Worm (Caenorhabditis elegans) whole organism, L2 larva: ENCODE data around the gene B0410.1.

ENCODE experiments used
- C34F6.9 ChIP-seq: fragments of 150-350 bp; optimal IDR thresholded peaks from 2 replicates; lab custom pipeline; 2014; ENCODE audit warnings: missing biosample characterization, missing genetic modification characterization
- F13H6.1 ChIP-seq: sonication (generic microtip); optimal IDR thresholded peaks from 2 replicates; lab custom pipeline; 2016; ENCODE audit warnings: missing genetic modification characterization, missing compliant biosample characterization
- R02D3.7 ChIP-seq: fragments of 150-350 bp; optimal IDR thresholded peaks from 2 replicates; lab custom pipeline; 2014; ENCODE audit warnings: missing biosample characterization, missing genetic modification characterization
- Y55F3AM.14 ChIP-seq: fragments of 200-800 bp; sonication (Bioruptor generic); optimal IDR thresholded peaks from 2 replicates; lab custom pipeline; 2018; ENCODE audit warnings: mild to moderate bottlenecking, missing genetic modification characterization, missing compliant biosample characterization
- ZK546.5 ChIP-seq: sonication (generic microtip); optimal IDR thresholded peaks from 2 replicates; lab custom pipeline; 2017; ENCODE audit warnings: missing biosample characterization, missing genetic modification characterization
- aly-2 ChIP-seq: fragments of 150-350 bp; optimal IDR thresholded peaks from 2 replicates; lab custom pipeline; 2014; ENCODE audit warnings: missing biosample characterization, missing genetic modification characterization
- ama-1 ChIP-seq: fragments of 150-350 bp; optimal IDR thresholded peaks from 2 replicates; lab custom pipeline; 2018; ENCODE audit warnings: inconsistent platforms
- blmp-1 ChIP-seq: sonication (generic microtip); optimal IDR thresholded peaks from 2 replicates; lab custom pipeline; 2017; ENCODE audit warnings: missing genetic modification characterization, mild to moderate bottlenecking, missing compliant biosample characterization, antibody characterized with exemption, moderate library complexity; ENCODE audit not compliant: insufficient read depth
- ceh-82 ChIP-seq: fragments of 150-350 bp; optimal IDR thresholded peaks from 2 replicates; lab custom pipeline; 2014; ENCODE audit warnings: missing biosample characterization, missing genetic modification characterization
- crh-2 ChIP-seq: sonication (generic microtip); optimal IDR thresholded peaks from 2 replicates; lab custom pipeline; 2017; ENCODE audit warnings: missing biosample characterization, missing genetic modification characterization
- elt-1 ChIP-seq: fragments of 150-350 bp; optimal IDR thresholded peaks from 2 replicates; lab custom pipeline; 2014; ENCODE audit warnings: missing biosample characterization, missing genetic modification characterization
- elt-3 ChIP-seq: sonication (generic microtip); optimal IDR thresholded peaks from 2 replicates; lab custom pipeline; 2017; ENCODE audit warnings: missing biosample characterization, missing genetic modification characterization
- gmeb-1 ChIP-seq: fragments of 150-350 bp; optimal IDR thresholded peaks from 2 replicates; lab custom pipeline; 2014; ENCODE audit warnings: missing biosample characterization, missing genetic modification characterization
- lin-11 ChIP-seq: fragments of 150-350 bp; sonication (generic microtip); optimal IDR thresholded peaks from 2 replicates; lab custom pipeline; 2014; ENCODE audit warnings: missing biosample characterization, missing genetic modification characterization, inconsistent platforms, mixed read lengths
- lin-13 ChIP-seq: fragments of 150-350 bp; optimal IDR thresholded peaks from 2 replicates; lab custom pipeline; 2014; ENCODE audit warnings: missing biosample characterization, missing genetic modification reagents, missing genetic modification characterization
- lin-39 ChIP-seq: fragments of 150-350 bp; optimal IDR thresholded peaks from 2 replicates; lab custom pipeline; 2014; ENCODE audit warnings: missing biosample characterization, missing genetic modification reagents, missing genetic modification characterization
- lsy-2 ChIP-seq, 2 experiments: fragments of 150-350 bp in 1 of 2; sonication (generic microtip) in 1 of 2; optimal IDR thresholded peaks; 2 replicates each; lab custom pipeline; 2014 to 2017; ENCODE audit warnings: missing biosample characterization in 2 of 2, missing genetic modification characterization in 2 of 2
- mab-5 ChIP-seq: fragments of 150-350 bp; optimal IDR thresholded peaks from 2 replicates; lab custom pipeline; 2014; ENCODE audit warnings: missing biosample characterization, missing genetic modification characterization
- mbf-1 ChIP-seq: sonication (generic microtip); optimal IDR thresholded peaks from 2 replicates; lab custom pipeline; 2017; ENCODE audit warnings: missing biosample characterization, missing genetic modification characterization
- nhr-10 ChIP-seq: sonication (generic microtip); optimal IDR thresholded peaks from 2 replicates; lab custom pipeline; 2017; ENCODE audit warnings: missing biosample characterization, missing genetic modification characterization
- nhr-11 ChIP-seq: fragments of 150-350 bp; optimal IDR thresholded peaks from 2 replicates; lab custom pipeline; 2014; ENCODE audit warnings: missing biosample characterization, missing genetic modification characterization
- nhr-12 ChIP-seq: fragments of 150-350 bp; optimal IDR thresholded peaks from 2 replicates; lab custom pipeline; 2014; ENCODE audit warnings: missing biosample characterization, missing genetic modification characterization
- nhr-129 ChIP-seq: fragments of 150-350 bp; optimal IDR thresholded peaks from 2 replicates; lab custom pipeline; 2014; ENCODE audit warnings: missing biosample characterization, missing genetic modification characterization
- nhr-21 ChIP-seq: fragments of 150-350 bp; optimal IDR thresholded peaks from 2 replicates; lab custom pipeline; 2014; ENCODE audit warnings: missing biosample characterization, missing genetic modification characterization
- nhr-25 ChIP-seq: fragments of 150-350 bp; sonication (generic microtip); optimal IDR thresholded peaks from 3 replicates; lab custom pipeline; 2014; ENCODE audit warnings: missing biosample characterization, missing genetic modification characterization
- nhr-6 ChIP-seq: fragments of 150-350 bp; optimal IDR thresholded peaks from 2 replicates; lab custom pipeline; 2014; ENCODE audit warnings: missing biosample characterization, missing genetic modification characterization
- nhr-77 ChIP-seq: fragments of 150-350 bp; optimal IDR thresholded peaks from 2 replicates; lab custom pipeline; 2014; ENCODE audit warnings: missing biosample characterization, missing genetic modification characterization
- sem-4 ChIP-seq: fragments of 150-350 bp; optimal IDR thresholded peaks from 2 replicates; lab custom pipeline; 2014; ENCODE audit warnings: missing biosample characterization, missing genetic modification reagents, missing genetic modification characterization
- skn-1 ChIP-seq: sonication (generic microtip); optimal IDR thresholded peaks from 2 replicates; lab custom pipeline; 2017; ENCODE audit warnings: missing biosample characterization, missing genetic modification characterization
- sma-3 ChIP-seq: sonication (generic microtip); optimal IDR thresholded peaks from 2 replicates; lab custom pipeline; 2016; ENCODE audit warnings: missing genetic modification reagents, missing genetic modification characterization, missing compliant biosample characterization
- sma-9 ChIP-seq, 2 experiments: fragments of 150-350 bp in 1 of 2; sonication (generic microtip) in 1 of 2; optimal IDR thresholded peaks; 2 replicates each; lab custom pipeline; 2014 to 2016; ENCODE audit warnings: missing genetic modification characterization in 2 of 2, mild to moderate bottlenecking in 1 of 2, missing biosample characterization in 1 of 2, missing compliant biosample characterization in 1 of 2, missing genetic modification reagents in 1 of 2, moderate library complexity in 1 of 2
- unc-55 ChIP-seq: fragments of 150-350 bp; sonication (generic microtip); optimal IDR thresholded peaks from 3 replicates; lab custom pipeline; 2014; ENCODE audit warnings: missing biosample characterization, missing genetic modification reagents, missing genetic modification characterization
- unc-62 ChIP-seq: fragments of 150-350 bp; optimal IDR thresholded peaks from 2 replicates; lab custom pipeline; 2014; ENCODE audit warnings: missing biosample characterization, missing genetic modification reagents, missing genetic modification characterization
- zag-1 ChIP-seq: fragments of 150-350 bp; optimal IDR thresholded peaks from 2 replicates; lab custom pipeline; 2014; ENCODE audit warnings: missing biosample characterization, missing genetic modification characterization
- ztf-11 ChIP-seq: sonication (generic microtip); optimal IDR thresholded peaks from 2 replicates; lab custom pipeline; 2017; ENCODE audit warnings: missing biosample characterization, missing genetic modification characterization

The B0410.1 gene

ce11 chrX:2853963-2854362, 40.4 kb upstream of the B0410.1 start:
- TF ChIP-seq lsy-2 (tag; optimal IDR thresholded peaks at IDR 0.05; lab: Kevin White, UChicago): peak in 1 of 2 experiments; percentile 0
- no peak for TF ChIP-seq skn-1 (tag; lab: Kevin White, UChicago)

- peak; percentile 44 for TF ChIP-seq sma-9 (GFP tag; optimal IDR thresholded peaks at IDR 0.05; lab: Kevin White, UChicago)
- no peak for TF ChIP-seq sma-9 (tag; optimal IDR thresholded peaks at IDR 0.05; lab: Kevin White, UChicago)
- no peak for TF ChIP-seq skn-1 (tag; lab: Kevin White, UChicago)
- peak; percentile 15 for TF ChIP-seq C34F6.9
- TF ChIP-seq mbf-1: no peak
- TF ChIP-seq ZK546.5 (tag; lab: Kevin White, UChicago): no peak
- no peak for TF ChIP-seq elt-1 (tag; lab: Kevin White, UChicago)
- TF ChIP-seq nhr-25 (tag; lab: Kevin White, UChicago): peak; percentile 80
- TF ChIP-seq unc-62 (GFP tag; lab: Kevin White, UChicago): no peak
- TF ChIP-seq lsy-2 (tag; optimal IDR thresholded peaks at IDR 0.05; lab: Kevin White, UChicago): peak in 1 of 2 experiments; percentile 26
- TF ChIP-seq nhr-10 (tag; lab: Kevin White, UChicago): no peak
- TF ChIP-seq F13H6.1 (tag; lab: Kevin White, UChicago): no peak
- TF ChIP-seq ztf-11: no peak
- TF ChIP-seq Y55F3AM.14 (GFP tag; lab: Kevin White, UChicago): no peak
- no peak for TF ChIP-seq ceh-82 (tag; lab: Kevin White, UChicago)
- TF ChIP-seq lin-11 (tag; lab: Kevin White, UChicago): no peak
- TF ChIP-seq mab-5 (tag; lab: Kevin White, UChicago): no peak
- TF ChIP-seq aly-2 (tag; lab: Kevin White, UChicago): no peak
- no peak for TF ChIP-seq gmeb-1
- TF ChIP-seq nhr-77 (tag; lab: Kevin White, UChicago): no peak
- TF ChIP-seq nhr-6: no peak
- TF ChIP-seq nhr-21 (tag; lab: Kevin White, UChicago): no peak
- TF ChIP-seq elt-3 (tag; lab: Kevin White, UChicago): no peak
- no peak for TF ChIP-seq sma-3 (GFP tag; lab: Kevin White, UChicago)
- TF ChIP-seq nhr-12 (tag; lab: Kevin White, UChicago): no peak
- TF ChIP-seq lin-13 (GFP tag; lab: Kevin White, UChicago): peak; percentile 36
- TF ChIP-seq unc-55 (GFP tag; lab: Kevin White, UChicago): peak; percentile 51
- no peak for TF ChIP-seq sem-4 (tag; lab: Kevin White, UChicago)
- no peak for TF ChIP-seq lin-39 (tag; lab: Kevin White, UChicago)
- no peak for TF ChIP-seq nhr-129 (tag; lab: Kevin White, UChicago)
Measured at ce11 chrX:2857070-2857825, 37.1 kb upstream of the B0410.1 start, which contains the start of gene tra-4. tra-4 (minus strand) TSS chrX:2857603.

DNA sequence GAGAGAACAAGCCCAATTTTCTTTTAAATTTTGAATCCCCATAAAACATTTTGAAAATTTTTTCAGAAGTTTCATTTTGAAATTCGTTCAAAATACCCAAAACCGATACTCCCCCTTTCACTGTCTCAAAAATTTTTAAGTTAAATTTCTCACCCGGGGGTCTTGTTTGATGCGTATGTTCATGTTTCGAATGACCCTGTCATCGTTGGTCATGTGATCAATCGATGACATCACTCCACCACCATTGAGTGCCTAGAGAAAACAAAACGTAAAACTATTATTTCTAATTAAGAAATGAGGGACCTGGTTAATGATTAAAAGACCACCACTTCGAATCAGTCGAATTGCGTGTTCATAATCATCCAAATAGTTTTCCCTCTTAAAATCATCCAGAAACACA, 36.0 kb upstream of the B0410.1 start:
- peak in 1 of 2 experiments; percentile 14 for TF ChIP-seq lsy-2 (tag; optimal IDR thresholded peaks at IDR 0.05; lab: Kevin White, UChicago)
- TF ChIP-seq mbf-1: no peak
- peak; percentile 6 for TF ChIP-seq gmeb-1
- peak; percentile 8 for TF ChIP-seq crh-2
- TF ChIP-seq C34F6.9: peak; percentile 7
- TF ChIP-seq nhr-25 (tag; lab: Kevin White, UChicago): peak; percentile 89
- TF ChIP-seq R02D3.7 (tag; lab: Kevin White, UChicago): no peak
- TF ChIP-seq sma-9 (GFP tag; optimal IDR thresholded peaks at IDR 0.05; lab: Kevin White, UChicago): peak; percentile 37
- no peak for TF ChIP-seq sma-9 (tag; optimal IDR thresholded peaks at IDR 0.05; lab: Kevin White, UChicago)
- TF ChIP-seq sma-3 (GFP tag; lab: Kevin White, UChicago): peak; percentile 49
- TF ChIP-seq blmp-1 (tag; lab: Kevin White, UChicago): peak; percentile 21
- TF ChIP-seq, all 48 proteins: peak for 8

- TF ChIP-seq elt-1 (tag; lab: Kevin White, UChicago) (no peak), zag-1 (tag; lab: Kevin White, UChicago) (no peak), unc-62 (GFP tag; lab: Kevin White, UChicago) (no peak), nhr-11 (tag; lab: Kevin White, UChicago) (no peak), ama-1 (lab: Kevin White, UChicago) (no peak), blmp-1 (tag; lab: Kevin White, UChicago) (no peak), nhr-12 (tag; lab: Kevin White, UChicago) (no peak), C34F6.9 (no peak)
Measured at ce11 chrX:2862372-2862771, 32.0 kb upstream of the B0410.1 start, which contains the start of gene comt-1. comt-1 (minus strand) TSS chrX:2862472.
